Worm (Caenorhabditis elegans) whole organism, L2 larva: ENCODE measurements around the gene Y39G8B.7.
A peak's percentile ranks its signal among the peaks of the same experiment; 100 is the strongest.

Source experiments
- C34F6.9 ChIP-seq: fragments of 150-350 bp; optimal IDR thresholded peaks from 2 replicates; lab custom pipeline; 2014; ENCODE audit warnings: missing biosample characterization, missing genetic modification characterization
- F13H6.1 ChIP-seq: sonication (generic microtip); optimal IDR thresholded peaks from 2 replicates; lab custom pipeline; 2016; ENCODE audit warnings: missing genetic modification characterization, missing compliant biosample characterization
- R02D3.7 ChIP-seq: fragments of 150-350 bp; optimal IDR thresholded peaks from 2 replicates; lab custom pipeline; 2014; ENCODE audit warnings: missing biosample characterization, missing genetic modification characterization
- Y55F3AM.14 ChIP-seq: fragments of 200-800 bp; sonication (Bioruptor generic); optimal IDR thresholded peaks from 2 replicates; lab custom pipeline; 2018; ENCODE audit warnings: mild to moderate bottlenecking, missing genetic modification characterization, missing compliant biosample characterization
- ZK546.5 ChIP-seq: sonication (generic microtip); optimal IDR thresholded peaks from 2 replicates; lab custom pipeline; 2017; ENCODE audit warnings: missing biosample characterization, missing genetic modification characterization
- alr-1 ChIP-seq: fragments of 150-350 bp; optimal IDR thresholded peaks from 2 replicates; lab custom pipeline; 2014; ENCODE audit warnings: missing biosample characterization, missing genetic modification characterization
- ama-1 ChIP-seq: fragments of 150-350 bp; optimal IDR thresholded peaks from 2 replicates; lab custom pipeline; 2018; ENCODE audit warnings: inconsistent platforms
- blmp-1 ChIP-seq: sonication (generic microtip); optimal IDR thresholded peaks from 2 replicates; lab custom pipeline; 2017; ENCODE audit warnings: missing genetic modification characterization, mild to moderate bottlenecking, missing compliant biosample characterization, antibody characterized with exemption, moderate library complexity; ENCODE audit not compliant: insufficient read depth
- ceh-82 ChIP-seq: fragments of 150-350 bp; optimal IDR thresholded peaks from 2 replicates; lab custom pipeline; 2014; ENCODE audit warnings: missing biosample characterization, missing genetic modification characterization
- crh-2 ChIP-seq: sonication (generic microtip); optimal IDR thresholded peaks from 2 replicates; lab custom pipeline; 2017; ENCODE audit warnings: missing biosample characterization, missing genetic modification characterization
- egl-27 ChIP-seq: sonication (generic microtip); optimal IDR thresholded peaks from 3 replicates; lab custom pipeline; 2017; ENCODE audit warnings: missing biosample characterization, missing genetic modification reagents, missing genetic modification characterization
- elt-1 ChIP-seq: fragments of 150-350 bp; optimal IDR thresholded peaks from 2 replicates; lab custom pipeline; 2014; ENCODE audit warnings: missing biosample characterization, missing genetic modification characterization
- elt-3 ChIP-seq: sonication (generic microtip); optimal IDR thresholded peaks from 2 replicates; lab custom pipeline; 2017; ENCODE audit warnings: missing biosample characterization, missing genetic modification characterization
- fos-1 ChIP-seq: fragments of 150-350 bp; optimal IDR thresholded peaks from 2 replicates; lab custom pipeline; 2014; ENCODE audit warnings: missing biosample characterization, missing genetic modification characterization
- lin-11 ChIP-seq: fragments of 150-350 bp; sonication (generic microtip); optimal IDR thresholded peaks from 2 replicates; lab custom pipeline; 2014; ENCODE audit warnings: missing biosample characterization, missing genetic modification characterization, inconsistent platforms, mixed read lengths
- lin-13 ChIP-seq: fragments of 150-350 bp; optimal IDR thresholded peaks from 2 replicates; lab custom pipeline; 2014; ENCODE audit warnings: missing biosample characterization, missing genetic modification reagents, missing genetic modification characterization
- lin-39 ChIP-seq: fragments of 150-350 bp; optimal IDR thresholded peaks from 2 replicates; lab custom pipeline; 2014; ENCODE audit warnings: missing biosample characterization, missing genetic modification reagents, missing genetic modification characterization
- mdl-1 ChIP-seq, 2 experiments: fragments of 150-350 bp in 1 of 2; sonication (generic microtip) in 1 of 2; optimal IDR thresholded peaks; 2 replicates each; lab custom pipeline; 2017; ENCODE audit warnings: missing biosample characterization in 2 of 2, missing genetic modification characterization in 2 of 2
- nhr-10 ChIP-seq: sonication (generic microtip); optimal IDR thresholded peaks from 2 replicates; lab custom pipeline; 2017; ENCODE audit warnings: missing biosample characterization, missing genetic modification characterization
- nhr-11 ChIP-seq: fragments of 150-350 bp; optimal IDR thresholded peaks from 2 replicates; lab custom pipeline; 2014; ENCODE audit warnings: missing biosample characterization, missing genetic modification characterization
- nhr-12 ChIP-seq: fragments of 150-350 bp; optimal IDR thresholded peaks from 2 replicates; lab custom pipeline; 2014; ENCODE audit warnings: missing biosample characterization, missing genetic modification characterization
- nhr-129 ChIP-seq: fragments of 150-350 bp; optimal IDR thresholded peaks from 2 replicates; lab custom pipeline; 2014; ENCODE audit warnings: missing biosample characterization, missing genetic modification characterization
- nhr-21 ChIP-seq: fragments of 150-350 bp; optimal IDR thresholded peaks from 2 replicates; lab custom pipeline; 2014; ENCODE audit warnings: missing biosample characterization, missing genetic modification characterization
- nhr-23 ChIP-seq: fragments of 150-350 bp; optimal IDR thresholded peaks from 2 replicates; lab custom pipeline; 2014; ENCODE audit warnings: missing biosample characterization, missing genetic modification reagents, missing genetic modification characterization
- nhr-237 ChIP-seq: fragments of 150-350 bp; optimal IDR thresholded peaks from 2 replicates; lab custom pipeline; 2014; ENCODE audit warnings: missing biosample characterization, missing genetic modification characterization
- nhr-6 ChIP-seq: fragments of 150-350 bp; optimal IDR thresholded peaks from 2 replicates; lab custom pipeline; 2014; ENCODE audit warnings: missing biosample characterization, missing genetic modification characterization
- peb-1 ChIP-seq: fragments of 150-350 bp; optimal IDR thresholded peaks from 2 replicates; lab custom pipeline; 2014; ENCODE audit warnings: missing biosample characterization, missing genetic modification characterization
- sem-4 ChIP-seq: fragments of 150-350 bp; optimal IDR thresholded peaks from 2 replicates; lab custom pipeline; 2014; ENCODE audit warnings: missing biosample characterization, missing genetic modification reagents, missing genetic modification characterization
- skn-1 ChIP-seq: sonication (generic microtip); optimal IDR thresholded peaks from 2 replicates; lab custom pipeline; 2017; ENCODE audit warnings: missing biosample characterization, missing genetic modification characterization
- sma-3 ChIP-seq: sonication (generic microtip); optimal IDR thresholded peaks from 2 replicates; lab custom pipeline; 2016; ENCODE audit warnings: missing genetic modification reagents, missing genetic modification characterization, missing compliant biosample characterization
- sma-9 ChIP-seq, 2 experiments: fragments of 150-350 bp in 1 of 2; sonication (generic microtip) in 1 of 2; optimal IDR thresholded peaks; 2 replicates each; lab custom pipeline; 2014 to 2016; ENCODE audit warnings: missing genetic modification characterization in 2 of 2, mild to moderate bottlenecking in 1 of 2, missing biosample characterization in 1 of 2, missing compliant biosample characterization in 1 of 2, missing genetic modification reagents in 1 of 2, moderate library complexity in 1 of 2
- snpc-4 ChIP-seq: fragments of 150-350 bp; optimal IDR thresholded peaks from 2 replicates; lab custom pipeline; 2014; ENCODE audit warnings: missing biosample characterization, missing genetic modification characterization
- unc-39 ChIP-seq: fragments of 150-350 bp; optimal IDR thresholded peaks from 2 replicates; lab custom pipeline; 2014; ENCODE audit warnings: missing biosample characterization, missing genetic modification characterization
- unc-62 ChIP-seq: fragments of 150-350 bp; optimal IDR thresholded peaks from 2 replicates; lab custom pipeline; 2014; ENCODE audit warnings: missing biosample characterization, missing genetic modification reagents, missing genetic modification characterization
- zag-1 ChIP-seq: fragments of 150-350 bp; optimal IDR thresholded peaks from 2 replicates; lab custom pipeline; 2014; ENCODE audit warnings: missing biosample characterization, missing genetic modification characterization
- ztf-1 ChIP-seq: fragments of 200-800 bp; sonication (Bioruptor generic); conservative IDR thresholded peaks from 2 replicates; pipeline ENCODE4 v1.3.6; 2022; ENCODE audit warnings: missing genetic modification characterization, missing compliant biosample characterization
- ztf-11 ChIP-seq: sonication (generic microtip); optimal IDR thresholded peaks from 2 replicates; lab custom pipeline; 2017; ENCODE audit warnings: missing biosample characterization, missing genetic modification characterization
- ztf-4 ChIP-seq: fragments of 150-350 bp; optimal IDR thresholded peaks from 2 replicates; lab custom pipeline; 2014; ENCODE audit warnings: missing biosample characterization, missing genetic modification characterization

Gene Y39G8B.7

DNA sequence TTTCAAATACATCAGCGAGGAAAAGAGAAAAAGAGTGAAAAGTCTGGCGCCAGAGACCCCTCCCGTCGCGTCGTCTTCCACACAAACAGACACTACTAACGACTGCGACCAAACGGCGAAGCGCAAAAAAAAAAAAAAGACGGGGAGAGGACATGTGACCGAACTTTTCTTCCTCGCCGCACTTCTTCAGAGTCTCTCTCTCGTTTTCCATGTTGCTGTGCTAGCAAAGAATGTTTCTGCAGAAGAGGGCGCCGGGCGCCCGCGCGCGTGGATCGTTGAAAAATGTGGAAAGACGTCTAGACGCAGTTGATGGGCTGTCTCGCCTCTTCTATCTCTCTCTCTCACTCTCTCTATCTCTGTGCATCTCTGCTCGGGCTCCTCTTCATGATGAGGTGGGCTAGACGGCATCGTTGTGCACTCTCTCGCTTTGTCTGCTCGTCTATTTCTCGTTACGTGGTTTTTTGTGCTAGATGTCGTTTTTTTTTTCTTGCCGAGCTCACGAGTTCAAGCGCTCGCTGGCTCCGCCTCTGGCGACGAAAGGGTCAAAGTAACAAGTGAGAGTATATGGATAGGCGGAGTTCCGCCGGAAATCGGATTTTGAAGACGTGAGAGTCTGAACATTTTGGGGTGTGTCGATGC, 45.5 kb upstream of the Y39G8B.7 start (continued):
- peak; percentile 60 for TF ChIP-seq blmp-1
- no peak for TF ChIP-seq ztf-1
- TF ChIP-seq crh-2 (tag; lab: Kevin White, UChicago), result peak; percentile 90
- peak; percentile 67 for TF ChIP-seq fos-1 (tag; lab: Kevin White, UChicago)
- TF ChIP-seq nhr-129 (tag; lab: Kevin White, UChicago), result peak; percentile 91
- TF ChIP-seq snpc-4 (tag; lab: Kevin White, UChicago), result peak; percentile 51
- peak; percentile 98 for TF ChIP-seq sma-9 (GFP tag; optimal IDR thresholded peaks at IDR 0.05; lab: Kevin White, UChicago)
- TF ChIP-seq sma-9 (tag; optimal IDR thresholded peaks at IDR 0.05; lab: Kevin White, UChicago), result no peak
- peak; percentile 96 to 98 for TF ChIP-seq mdl-1 (tag; optimal IDR thresholded peaks at IDR 0.05; lab: Kevin White, UChicago)
- peak; percentile 54 for TF ChIP-seq lin-11
- peak; percentile 44 for TF ChIP-seq unc-39 (tag; lab: Kevin White, UChicago)
- peak; percentile 92 for TF ChIP-seq zag-1
- TF ChIP-seq nhr-11 (tag; lab: Kevin White, UChicago), result peak; percentile 21
- peak; percentile 35 for TF ChIP-seq ceh-82 (tag; lab: Kevin White, UChicago)
- TF ChIP-seq nhr-6 (tag; lab: Kevin White, UChicago), result peak; percentile 75

DNA sequence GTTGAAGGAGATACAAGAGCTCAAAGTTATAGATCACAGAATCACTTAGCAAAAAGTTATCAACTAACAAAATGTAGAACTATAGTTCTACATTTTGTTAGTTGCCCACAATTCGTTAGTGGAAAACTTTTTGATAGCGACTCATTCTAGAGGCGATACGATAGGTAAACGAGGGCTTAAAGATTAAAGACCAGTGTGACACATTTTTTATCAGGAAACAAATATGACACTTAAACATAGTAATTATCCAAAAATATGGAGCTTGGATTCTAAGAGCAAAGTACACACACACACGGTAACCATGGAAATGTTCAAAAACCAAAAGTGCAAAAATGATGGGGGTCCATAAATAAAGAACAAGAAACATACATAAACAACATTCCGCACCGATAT, 45.0 kb upstream of the Y39G8B.7 start:
- TF ChIP-seq fos-1 (tag; lab: Kevin White, UChicago) (no peak), ama-1 (lab: Kevin White, UChicago) (peak; percentile 37), lin-39 (tag; lab: Kevin White, UChicago) (no peak), elt-1 (no peak), unc-39 (tag; lab: Kevin White, UChicago) (no peak), elt-3 (tag; lab: Kevin White, UChicago) (no peak), ceh-82 (tag; lab: Kevin White, UChicago) (no peak), sma-9 (GFP tag; optimal IDR thresholded peaks at IDR 0.05; lab: Kevin White, UChicago) (no peak), sma-9 (tag; optimal IDR thresholded peaks at IDR 0.05; lab: Kevin White, UChicago) (no peak)

DNA sequence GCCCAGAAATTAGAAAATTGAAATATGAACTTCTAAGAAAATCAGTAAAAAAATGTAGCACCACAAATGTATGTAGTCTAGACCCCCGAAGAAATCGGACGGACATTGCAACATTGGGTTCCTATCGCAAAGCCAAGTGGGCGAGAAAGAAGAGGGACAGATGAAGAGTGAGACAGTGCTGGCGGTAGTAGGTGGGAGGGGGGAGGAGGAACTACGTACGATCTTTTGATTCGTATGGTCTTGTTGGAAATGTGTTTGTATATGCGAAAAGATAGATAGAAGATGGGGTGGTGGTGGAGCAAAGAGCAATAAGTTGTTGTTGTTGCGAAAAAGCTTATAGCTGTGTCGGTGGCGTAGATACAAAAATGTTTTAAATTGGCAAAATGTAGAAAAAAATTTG, 43.5 kb upstream of the Y39G8B.7 start:
- TF ChIP-seq alr-1 (tag; lab: Kevin White, UChicago), result no peak
- TF ChIP-seq skn-1 (tag; lab: Kevin White, UChicago), result no peak
- peak; percentile 0 for TF ChIP-seq sma-3 (GFP tag; lab: Kevin White, UChicago)
- peak in 1 of 2 experiments; percentile 33 for TF ChIP-seq mdl-1 (tag; optimal IDR thresholded peaks at IDR 0.05; lab: Kevin White, UChicago)
- peak; percentile 0 for TF ChIP-seq F13H6.1 (tag; lab: Kevin White, UChicago)
- peak; percentile 32 for TF ChIP-seq fos-1 (tag; lab: Kevin White, UChicago)
- TF ChIP-seq sma-9 (GFP tag; optimal IDR thresholded peaks at IDR 0.05; lab: Kevin White, UChicago), result peak; percentile 37
- TF ChIP-seq sma-9 (tag; optimal IDR thresholded peaks at IDR 0.05; lab: Kevin White, UChicago), result no peak

DNA sequence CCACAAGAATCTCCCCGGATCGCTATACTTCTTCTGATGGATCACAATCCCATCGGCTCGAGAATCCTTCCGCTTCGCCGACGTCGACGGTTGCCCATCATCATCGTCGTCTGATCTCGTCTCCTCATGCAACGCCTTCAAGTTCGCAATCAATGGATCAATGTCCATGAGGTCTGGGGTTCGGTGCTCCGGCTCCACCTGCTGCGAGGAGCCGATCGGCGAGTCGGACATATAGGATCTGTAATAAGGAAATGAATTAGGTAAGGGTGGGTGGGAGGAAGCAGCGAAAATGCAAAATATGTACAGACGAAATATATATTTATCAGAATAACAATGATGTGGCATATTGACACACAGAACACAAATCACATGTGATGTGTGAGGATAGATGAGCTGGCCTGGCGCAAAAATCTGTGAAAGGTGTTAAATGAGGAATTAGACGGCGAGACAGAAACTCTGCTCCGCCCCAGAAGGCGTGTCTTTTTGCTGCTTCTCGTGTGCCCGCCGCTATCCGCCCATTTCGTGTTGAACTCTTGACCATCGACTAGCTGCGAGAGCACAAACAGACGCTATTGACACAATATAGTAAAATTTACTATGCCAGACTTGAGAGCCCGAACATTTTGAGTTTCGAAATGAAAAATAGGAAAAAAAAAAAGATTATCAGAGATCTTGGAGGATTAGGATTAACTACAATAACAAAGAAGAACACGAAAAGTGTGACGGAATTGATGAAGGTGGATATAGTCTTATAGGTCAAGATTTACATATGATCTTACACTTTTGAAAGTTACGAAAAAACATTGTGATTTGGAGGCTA, 42.9 kb upstream of the Y39G8B.7 start:
- peak; percentile 18 for TF ChIP-seq C34F6.9 (tag; lab: Kevin White, UChicago)
- no peak for TF ChIP-seq sma-3 (GFP tag; lab: Kevin White, UChicago)
- TF ChIP-seq crh-2 (tag; lab: Kevin White, UChicago), result peak; percentile 26

DNA sequence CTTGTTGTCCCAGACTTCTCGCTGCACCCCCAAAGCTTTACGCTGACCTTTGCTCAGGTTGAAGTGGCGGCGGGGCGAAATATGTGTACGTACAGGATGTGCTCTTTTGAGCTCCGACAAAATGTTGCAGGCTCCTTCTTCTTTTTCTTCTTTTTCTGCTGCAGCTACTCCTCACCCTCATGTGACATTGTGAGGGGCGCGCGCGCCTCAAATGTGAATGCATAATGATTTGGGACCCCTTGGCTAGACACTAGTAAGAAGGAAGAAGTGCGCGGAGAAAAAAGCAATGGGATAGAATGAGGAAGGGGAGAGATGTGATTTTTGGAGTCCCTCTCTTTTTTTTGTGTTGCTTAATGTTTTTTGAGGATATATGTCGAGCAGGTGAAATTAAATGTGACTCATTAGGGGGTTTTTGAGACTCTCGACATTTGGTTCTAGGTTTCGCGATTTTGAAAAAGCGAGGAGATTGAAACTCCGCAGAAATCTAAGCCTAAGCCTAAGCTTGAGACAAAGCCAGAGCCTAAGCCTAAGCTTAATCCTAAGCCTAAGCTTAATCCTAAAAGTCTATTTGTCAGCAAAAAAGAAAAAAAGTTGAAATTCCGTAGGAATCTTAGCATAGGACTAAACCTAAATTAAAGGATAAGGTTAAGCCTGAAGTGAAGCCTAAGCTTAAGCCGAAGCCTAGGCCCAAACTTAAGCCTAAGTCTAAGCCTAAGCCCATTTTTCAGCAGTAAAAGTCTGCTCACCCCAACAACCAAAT, 42.1 kb upstream of the Y39G8B.7 start:
- no peak for TF ChIP-seq egl-27 (tag; lab: Kevin White, UChicago)
- TF ChIP-seq nhr-237 (tag; lab: Kevin White, UChicago), result no peak
- TF ChIP-seq crh-2 (tag; lab: Kevin White, UChicago), result peak; percentile 13
- peak; percentile 39 for TF ChIP-seq C34F6.9 (tag; lab: Kevin White, UChicago)
- no peak for TF ChIP-seq nhr-21 (tag; lab: Kevin White, UChicago)
- no peak for TF ChIP-seq alr-1 (tag; lab: Kevin White, UChicago)
- TF ChIP-seq ztf-11 (tag; lab: Kevin White, UChicago), result no peak
- peak; percentile 43 for TF ChIP-seq sem-4
- no peak for TF ChIP-seq skn-1 (tag; lab: Kevin White, UChicago)
- peak; percentile 21 for TF ChIP-seq ztf-4 (tag; lab: Kevin White, UChicago)
- TF ChIP-seq ZK546.5 (tag; lab: Kevin White, UChicago), result no peak
- peak; percentile 28 for TF ChIP-seq zag-1
- TF ChIP-seq unc-62 (GFP tag; lab: Kevin White, UChicago), result no peak
- peak; percentile 42 for TF ChIP-seq F13H6.1 (tag; lab: Kevin White, UChicago)
- TF ChIP-seq lin-13 (GFP tag; lab: Kevin White, UChicago), result no peak
- TF ChIP-seq unc-39 (tag; lab: Kevin White, UChicago), result no peak
- TF ChIP-seq ama-1 (lab: Kevin White, UChicago), result no peak
- peak; percentile 58 for TF ChIP-seq nhr-129 (tag; lab: Kevin White, UChicago)
- no peak for TF ChIP-seq R02D3.7
- TF ChIP-seq mdl-1 (tag; optimal IDR thresholded peaks at IDR 0.05; lab: Kevin White, UChicago), result peak; percentile 38 to 67
- no peak for TF ChIP-seq fos-1 (tag; lab: Kevin White, UChicago)
- TF ChIP-seq peb-1 (tag; lab: Kevin White, UChicago), result no peak
- TF ChIP-seq nhr-12 (tag; lab: Kevin White, UChicago), result no peak
- TF ChIP-seq nhr-23, result no peak
- peak; percentile 7 for TF ChIP-seq Y55F3AM.14 (GFP tag; lab: Kevin White, UChicago)
- TF ChIP-seq nhr-10 (tag; lab: Kevin White, UChicago), result no peak
